Fruit fly (Drosophila melanogaster): Measurements from ENCODE around the gene wds.
A peak's percentile ranks its signal among the peaks of the same experiment; 100 is the strongest.

dm6 chrX:2624525-2625006, 38.8 kb downstream of the wds start, which contains the start of the genes brv3 and Pi4KIIIalpha:
- TF ChIP-seq CTCF (optimal IDR thresholded peaks at IDR 0.05) (peak in 1 of 2 experiments; percentile 18), CG8478 (optimal IDR thresholded peaks at IDR 0.05) (no peak)
